Worm (Caenorhabditis elegans): Measurements from ENCODE around the gene K08E7.4.

K08E7.4 gene

ce11 chrIV:12565933-12566540, 4.9 kb downstream of the K08E7.4 start, which contains the start of gene eak-7:
Gene eak-7, minus strand, starts transcription at chrIV:12565983.
- TF ChIP-seq skn-1 (tag; optimal IDR thresholded peaks at IDR 0.05) (no peak), nhr-77 (tag; optimal IDR thresholded peaks at IDR 0.05) (no peak), pha-4 (tag; optimal IDR thresholded peaks at IDR 0.05) (no peak), nhr-43 (tag; optimal IDR thresholded peaks at IDR 0.05; ENCODE audit: poor library complexity, severe bottlenecking) (no peak), nhr-76 (tag; optimal IDR thresholded peaks at IDR 0.05) (no peak), eor-1 (tag; optimal IDR thresholded peaks at IDR 0.05) (no peak), nhr-23 (tag; optimal IDR thresholded peaks at IDR 0.05) (no peak), elt-2 (tag; optimal IDR thresholded peaks at IDR 0.05) (no peak), ZK546.5 (tag; optimal IDR thresholded peaks at IDR 0.05) (no peak), mml-1 (tag; optimal IDR thresholded peaks at IDR 0.05) (no peak), lin-39 (tag; optimal IDR thresholded peaks at IDR 0.05) (no peak), fkh-2 (tag; optimal IDR thresholded peaks at IDR 0.05) (no peak), ama-1 (optimal IDR thresholded peaks at IDR 0.05) (no peak)

ce11 chrIV:12560568-12560967, 10.4 kb downstream of the K08E7.4 start, which contains the start of gene snb-7:
Gene snb-7, plus strand, starts transcription at chrIV:12560868.
- no peak for TF ChIP-seq pha-4 (tag; optimal IDR thresholded peaks at IDR 0.05)
- TF ChIP-seq zag-1 (tag; optimal IDR thresholded peaks at IDR 0.05), result no peak
- TF ChIP-seq aly-2 (tag; optimal IDR thresholded peaks at IDR 0.05), result no peak

ce11 chrIV:12558925-12559450, 12.0 kb downstream of the K08E7.4 start, which contains the start of the genes ZK795.2 and ZK795.3:
Gene ZK795.2, minus strand, starts transcription at chrIV:12558975.
Gene ZK795.3, plus strand, starts transcription at chrIV:12559365.
- TF ChIP-seq fos-1 (tag; optimal IDR thresholded peaks at IDR 0.05) (no peak), ztf-4 (tag; optimal IDR thresholded peaks at IDR 0.05) (no peak), tbx-2 (tag; optimal IDR thresholded peaks at IDR 0.05) (no peak), nhr-237 (tag; optimal IDR thresholded peaks at IDR 0.05) (no peak), ztf-11 (tag; optimal IDR thresholded peaks at IDR 0.05) (no peak), unc-39 (tag; optimal IDR thresholded peaks at IDR 0.05) (no peak), lin-39 (tag; optimal IDR thresholded peaks at IDR 0.05) (no peak), fkh-2 (tag; optimal IDR thresholded peaks at IDR 0.05) (no peak), nhr-76 (tag; optimal IDR thresholded peaks at IDR 0.05) (no peak), elt-1 (tag; optimal IDR thresholded peaks at IDR 0.05) (no peak), pha-4 (tag; optimal IDR thresholded peaks at IDR 0.05) (peak; percentile 90), zag-1 (tag; optimal IDR thresholded peaks at IDR 0.05) (no peak), egl-27 (tag; optimal IDR thresholded peaks at IDR 0.05) (no peak), nhr-11 (tag; optimal IDR thresholded peaks at IDR 0.05) (no peak), nhr-28 (tag; optimal IDR thresholded peaks at IDR 0.05) (no peak), nhr-25 (tag; optimal IDR thresholded peaks at IDR 0.05) (no peak), fkh-10 (GFP tag; optimal IDR thresholded peaks at IDR 0.05) (no peak), ama-1 (optimal IDR thresholded peaks at IDR 0.05) (no peak), jun-1 (tag; optimal IDR thresholded peaks at IDR 0.05) (no peak), lsy-12 (tag; optimal IDR thresholded peaks at IDR 0.05) (no peak), sea-2 (GFP tag; optimal IDR thresholded peaks at IDR 0.05) (no peak), aly-2 (tag; optimal IDR thresholded peaks at IDR 0.05) (no peak), snpc-4 (tag; optimal IDR thresholded peaks at IDR 0.05) (peak; percentile 47), egl-5 (tag; optimal IDR thresholded peaks at IDR 0.05) (no peak), skn-1 (tag; optimal IDR thresholded peaks at IDR 0.05) (no peak), elt-3 (tag; optimal IDR thresholded peaks at IDR 0.05) (no peak), eor-1 (tag; optimal IDR thresholded peaks at IDR 0.05) (peak in 1 of 2 experiments; percentile 18), R02D3.7 (tag; optimal IDR thresholded peaks at IDR 0.05) (no peak), elt-2 (tag; optimal IDR thresholded peaks at IDR 0.05) (peak; percentile 6), unc-62 (GFP tag; optimal IDR thresholded peaks at IDR 0.05) (no peak), ceh-28 (tag; optimal IDR thresholded peaks at IDR 0.05) (peak; percentile 37), ceh-9 (tag; optimal IDR thresholded peaks at IDR 0.05) (no peak), ZK546.5 (tag; optimal IDR thresholded peaks at IDR 0.05) (no peak), mml-1 (tag; optimal IDR thresholded peaks at IDR 0.05) (no peak), nhr-77 (tag; optimal IDR thresholded peaks at IDR 0.05) (no peak), pqm-1 (tag; optimal IDR thresholded peaks at IDR 0.05) (no peak), nhr-43 (tag; optimal IDR thresholded peaks at IDR 0.05; ENCODE audit: poor library complexity, severe bottlenecking) (peak; percentile 18), daf-12 (tag; optimal IDR thresholded peaks at IDR 0.05) (no peak), lin-15B (tag; optimal IDR thresholded peaks at IDR 0.05) (peak; percentile 39), hmg-11 (tag; optimal IDR thresholded peaks at IDR 0.05) (peak; percentile 61), ceh-82 (tag; optimal IDR thresholded peaks at IDR 0.05) (no peak), ceh-16 (tag; optimal IDR thresholded peaks at IDR 0.05) (no peak), nhr-12 (tag; optimal IDR thresholded peaks at IDR 0.05) (no peak), nfya-1 (tag; optimal IDR thresholded peaks at IDR 0.05; ENCODE audit: insufficient read depth) (peak; percentile 71), nhr-23 (tag; optimal IDR thresholded peaks at IDR 0.05) (peak; percentile 53), mdl-1 (tag; optimal IDR thresholded peaks at IDR 0.05) (no peak), nhr-67 (tag; optimal IDR thresholded peaks at IDR 0.05) (no peak)

Measured in whole organism, L3 larva.